Worm (Caenorhabditis elegans): ENCODE data around the gene clc-3.

clc-3 gene

ce11 chrX:3399917-3400316 lies 25.4 kb upstream of the clc-3 start, which contains the start of gene cht-1:
cht-1 (minus strand) TSS chrX:3400017.
- TF ChIP-seq ceh-36 (tag; optimal IDR thresholded peaks at IDR 0.05), result no peak
- no peak for TF ChIP-seq aly-1 (tag; optimal IDR thresholded peaks at IDR 0.05)
- no peak for TF ChIP-seq scrt-1 (GFP tag; IDR thresholded peaks at IDR 0.05)
- no peak for TF ChIP-seq ets-7 (tag; optimal IDR thresholded peaks at IDR 0.05)
- no peak for TF ChIP-seq tra-4 (tag; optimal IDR thresholded peaks at IDR 0.05)
- no peak for TF ChIP-seq hmbx-1 (tag; optimal IDR thresholded peaks at IDR 0.05)
- TF ChIP-seq F13C5.2 (tag; optimal IDR thresholded peaks at IDR 0.05), result no peak
- no peak for TF ChIP-seq flt-1 (GFP tag; IDR thresholded peaks at IDR 0.05)
- TF ChIP-seq pes-1 (GFP tag; IDR thresholded peaks at IDR 0.05), result no peak

ce11 chrX:3396735-3397134 lies 22.2 kb upstream of the clc-3 start:
- TF ChIP-seq hmbx-1 (tag; optimal IDR thresholded peaks at IDR 0.05), result no peak
- TF ChIP-seq ets-7 (tag; optimal IDR thresholded peaks at IDR 0.05), result no peak
- no peak for TF ChIP-seq F13C5.2 (tag; optimal IDR thresholded peaks at IDR 0.05)
- TF ChIP-seq flt-1 (GFP tag; IDR thresholded peaks at IDR 0.05), result no peak
- no peak for TF ChIP-seq tbx-37 (GFP tag; conservative IDR thresholded peaks at IDR 0.05)
- no peak for TF ChIP-seq sea-1 (GFP tag; conservative IDR thresholded peaks at IDR 0.05)
- TF ChIP-seq ceh-36 (tag; optimal IDR thresholded peaks at IDR 0.05), result no peak
- TF ChIP-seq aly-1 (tag; optimal IDR thresholded peaks at IDR 0.05), result no peak
- TF ChIP-seq pes-1 (GFP tag; IDR thresholded peaks at IDR 0.05), result no peak
- TF ChIP-seq B0310.2 (tag; optimal IDR thresholded peaks at IDR 0.05), result no peak
- no peak for TF ChIP-seq hnd-1 (tag; optimal IDR thresholded peaks at IDR 0.05)
- TF ChIP-seq ama-1 (optimal IDR thresholded peaks at IDR 0.05), result no peak
- TF ChIP-seq hmg-4 (GFP tag; optimal IDR thresholded peaks at IDR 0.05), result no peak

- TF ChIP-seq scrt-1 (GFP tag; IDR thresholded peaks at IDR 0.05) (no peak), B0310.2 (tag; optimal IDR thresholded peaks at IDR 0.05) (no peak), sea-1 (GFP tag; conservative IDR thresholded peaks at IDR 0.05) (no peak), F13C5.2 (tag; optimal IDR thresholded peaks at IDR 0.05) (no peak), tra-4 (tag; optimal IDR thresholded peaks at IDR 0.05) (no peak), hnd-1 (tag; optimal IDR thresholded peaks at IDR 0.05) (no peak), flt-1 (GFP tag; IDR thresholded peaks at IDR 0.05) (no peak), tbx-11 (GFP tag; IDR thresholded peaks at IDR 0.05) (no peak), ama-1 (optimal IDR thresholded peaks at IDR 0.05) (no peak), ceh-13 (GFP tag; optimal IDR thresholded peaks at IDR 0.05) (no peak), hmbx-1 (tag; optimal IDR thresholded peaks at IDR 0.05) (no peak)
Measured at ce11 chrX:3393562-3393961, 19.0 kb upstream of the clc-3 start, which contains the start of gene slcf-2. slcf-2 (plus strand) TSS chrX:3393862.

- no peak for TF ChIP-seq F13C5.2 (tag; optimal IDR thresholded peaks at IDR 0.05)
Measured at ce11 chrX:3385362-3385761, 10.8 kb upstream of the clc-3 start, which contains the start of gene acp-1. acp-1 (minus strand) TSS chrX:3385462.

- no peak for TF ChIP-seq tbx-11 (GFP tag; IDR thresholded peaks at IDR 0.05)
- TF ChIP-seq ets-7 (tag; optimal IDR thresholded peaks at IDR 0.05), result no peak
- no peak for TF ChIP-seq pes-1 (GFP tag; IDR thresholded peaks at IDR 0.05)
- TF ChIP-seq ceh-36 (tag; optimal IDR thresholded peaks at IDR 0.05), result no peak
- no peak for TF ChIP-seq sea-1 (GFP tag; conservative IDR thresholded peaks at IDR 0.05)
- TF ChIP-seq flt-1 (GFP tag; IDR thresholded peaks at IDR 0.05), result no peak
- no peak for TF ChIP-seq hmg-4 (GFP tag; optimal IDR thresholded peaks at IDR 0.05)
- TF ChIP-seq tbx-37 (GFP tag; conservative IDR thresholded peaks at IDR 0.05), result no peak
- no peak for TF ChIP-seq tra-4 (tag; optimal IDR thresholded peaks at IDR 0.05)
Measured at ce11 chrX:3380167-3380566, 5.6 kb upstream of the clc-3 start, which contains the start of gene ZK563.7. ZK563.7 (plus strand) TSS chrX:3380467.

ce11 chrX:3379114-3379513 lies 4.6 kb upstream of the clc-3 start, which contains the start of gene sorf-1:
sorf-1 (minus strand) TSS chrX:3379248.
- TF ChIP-seq hmbx-1 (tag; optimal IDR thresholded peaks at IDR 0.05) (no peak), tbx-11 (GFP tag; IDR thresholded peaks at IDR 0.05) (no peak), aly-1 (tag; optimal IDR thresholded peaks at IDR 0.05) (no peak), F13C5.2 (tag; optimal IDR thresholded peaks at IDR 0.05) (no peak), hnd-1 (tag; optimal IDR thresholded peaks at IDR 0.05) (no peak), scrt-1 (GFP tag; IDR thresholded peaks at IDR 0.05) (no peak), ceh-13 (GFP tag; optimal IDR thresholded peaks at IDR 0.05) (no peak), flt-1 (GFP tag; IDR thresholded peaks at IDR 0.05) (no peak), sea-1 (GFP tag; conservative IDR thresholded peaks at IDR 0.05) (no peak), hmg-4 (GFP tag; optimal IDR thresholded peaks at IDR 0.05) (no peak), B0310.2 (tag; optimal IDR thresholded peaks at IDR 0.05) (no peak), ceh-36 (tag; optimal IDR thresholded peaks at IDR 0.05) (no peak), ama-1 (optimal IDR thresholded peaks at IDR 0.05) (no peak), ets-7 (tag; optimal IDR thresholded peaks at IDR 0.05) (no peak), tra-4 (tag; optimal IDR thresholded peaks at IDR 0.05) (no peak), tbx-37 (GFP tag; conservative IDR thresholded peaks at IDR 0.05) (no peak)

- no peak for TF ChIP-seq F13C5.2 (tag; optimal IDR thresholded peaks at IDR 0.05)
- TF ChIP-seq ceh-36 (tag; optimal IDR thresholded peaks at IDR 0.05), result no peak
- TF ChIP-seq tbx-11 (GFP tag; IDR thresholded peaks at IDR 0.05), result no peak
- TF ChIP-seq hmg-4 (GFP tag; optimal IDR thresholded peaks at IDR 0.05), result no peak
- no peak for TF ChIP-seq sea-1 (GFP tag; conservative IDR thresholded peaks at IDR 0.05)
- no peak for TF ChIP-seq tra-4 (tag; optimal IDR thresholded peaks at IDR 0.05)
- no peak for TF ChIP-seq scrt-1 (GFP tag; IDR thresholded peaks at IDR 0.05)
- TF ChIP-seq hnd-1 (tag; optimal IDR thresholded peaks at IDR 0.05), result no peak
- no peak for TF ChIP-seq ceh-13 (GFP tag; optimal IDR thresholded peaks at IDR 0.05)
- TF ChIP-seq pes-1 (GFP tag; IDR thresholded peaks at IDR 0.05), result no peak
- no peak for TF ChIP-seq ets-7 (tag; optimal IDR thresholded peaks at IDR 0.05)
- TF ChIP-seq B0310.2 (tag; optimal IDR thresholded peaks at IDR 0.05), result no peak
- no peak for TF ChIP-seq tbx-37 (GFP tag; conservative IDR thresholded peaks at IDR 0.05)
- TF ChIP-seq flt-1 (GFP tag; IDR thresholded peaks at IDR 0.05), result no peak
- no peak for TF ChIP-seq hmbx-1 (tag; optimal IDR thresholded peaks at IDR 0.05)
- no peak for TF ChIP-seq aly-1 (tag; optimal IDR thresholded peaks at IDR 0.05)
- TF ChIP-seq ama-1 (optimal IDR thresholded peaks at IDR 0.05), result no peak
Measured at ce11 chrX:3375320-3375719, 778 bp upstream of the clc-3 start.

ce11 chrX:3371264-3371663 lies 3.3 kb downstream of the clc-3 start:
- TF ChIP-seq tbx-11 (GFP tag; IDR thresholded peaks at IDR 0.05), result peak; percentile 84
- TF ChIP-seq hmbx-1 (tag; optimal IDR thresholded peaks at IDR 0.05), result peak; percentile 62
- TF ChIP-seq flt-1 (GFP tag; IDR thresholded peaks at IDR 0.05), result peak; percentile 94
- no peak for TF ChIP-seq ama-1 (optimal IDR thresholded peaks at IDR 0.05)
- peak; percentile 77 for TF ChIP-seq ceh-36 (tag; optimal IDR thresholded peaks at IDR 0.05)
- TF ChIP-seq ets-7 (tag; optimal IDR thresholded peaks at IDR 0.05), result peak; percentile 36
- TF ChIP-seq scrt-1 (GFP tag; IDR thresholded peaks at IDR 0.05), result peak; percentile 93
- peak; percentile 71 for TF ChIP-seq hnd-1 (tag; optimal IDR thresholded peaks at IDR 0.05)
- peak; percentile 90 for TF ChIP-seq tbx-37 (GFP tag; conservative IDR thresholded peaks at IDR 0.05)
- TF ChIP-seq sea-1 (GFP tag; conservative IDR thresholded peaks at IDR 0.05), result peak; percentile 92
- TF ChIP-seq pes-1 (GFP tag; IDR thresholded peaks at IDR 0.05), result peak; percentile 95
- peak; percentile 81 for TF ChIP-seq ceh-13 (GFP tag; optimal IDR thresholded peaks at IDR 0.05)
- TF ChIP-seq F13C5.2 (tag; optimal IDR thresholded peaks at IDR 0.05), result peak; percentile 86
- peak; percentile 88 for TF ChIP-seq aly-1 (tag; optimal IDR thresholded peaks at IDR 0.05)
- peak; percentile 81 for TF ChIP-seq B0310.2 (tag; optimal IDR thresholded peaks at IDR 0.05)
- TF ChIP-seq hmg-4 (GFP tag; optimal IDR thresholded peaks at IDR 0.05), result peak; percentile 88
- TF ChIP-seq tra-4 (tag; optimal IDR thresholded peaks at IDR 0.05), result peak; percentile 71
